Fruit fly (Drosophila melanogaster) S2 (cell line): ENCODE measurements around the gene Yp3.

Experiments
- CG8478 ChIP-seq: fragments of >200 bp; optimal IDR thresholded peaks from 2 replicates; lab custom pipeline; 2018
- CTCF ChIP-seq, 2 experiments: fragments of >200 bp; optimal IDR thresholded peaks; 2 replicates each; lab custom pipeline; 2018

dm6 chrX:13766495-13766894 is 7.1 kb downstream of the Yp3 start:
- TF ChIP-seq CG8478 (lab: Kevin White, UChicago) = no peak
- no peak for TF ChIP-seq CTCF (optimal IDR thresholded peaks at IDR 0.05; lab: Kevin White, UChicago)
